Worm (Caenorhabditis elegans): ENCODE results near the gene Y105C5A.1272.
"Not testable (repeated sequence)": the region's sequence is repeated elsewhere in the genome, so short reads cannot be mapped to it uniquely, and the experiment has no call there.

Y105C5A.1272 gene

ce11 chrIV:15646418-15647220 is at the start of gene Y105C5A.1272, which contains the start of gene Y105C5A.1268:
Y105C5A.1272 (plus strand) TSS chrIV:15646992.
Y105C5A.1268 (minus strand) TSS chrIV:15646468.
- peak; percentile 64 for TF ChIP-seq cog-1 (tag; optimal IDR thresholded peaks at IDR 0.05)
- peak; percentile 61; the same call in 1 of the 2 replicates for TF ChIP-seq flt-1 (GFP tag; IDR thresholded peaks at IDR 0.05)
- peak; percentile 41; the same call in 1 of the 2 replicates for TF ChIP-seq ztf-23 (GFP tag; IDR thresholded peaks at IDR 0.05)

- no peak for TF ChIP-seq cog-1 (tag; optimal IDR thresholded peaks at IDR 0.05)
- TF ChIP-seq ref-1 (GFP tag; conservative IDR thresholded peaks at IDR 0.05) = no peak
- no peak for TF ChIP-seq ztf-29 (GFP tag; IDR thresholded peaks at IDR 0.05)
- no peak for TF ChIP-seq tab-1 (GFP tag; IDR thresholded peaks at IDR 0.05)
- TF ChIP-seq klf-2 (GFP tag; conservative IDR thresholded peaks at IDR 0.05) = no peak
- no peak for TF ChIP-seq flt-1 (GFP tag; IDR thresholded peaks at IDR 0.05)
- TF ChIP-seq T22C8.4 (GFP tag; IDR thresholded peaks at IDR 0.05) = no peak
- no peak for TF ChIP-seq med-1 (GFP tag; optimal IDR thresholded peaks at IDR 0.05; ENCODE audit: insufficient read depth)
- no peak for TF ChIP-seq ztf-23 (GFP tag; IDR thresholded peaks at IDR 0.05)
Measured at ce11 chrIV:15604194-15604593, 42.6 kb upstream of the Y105C5A.1272 start.

DNA sequence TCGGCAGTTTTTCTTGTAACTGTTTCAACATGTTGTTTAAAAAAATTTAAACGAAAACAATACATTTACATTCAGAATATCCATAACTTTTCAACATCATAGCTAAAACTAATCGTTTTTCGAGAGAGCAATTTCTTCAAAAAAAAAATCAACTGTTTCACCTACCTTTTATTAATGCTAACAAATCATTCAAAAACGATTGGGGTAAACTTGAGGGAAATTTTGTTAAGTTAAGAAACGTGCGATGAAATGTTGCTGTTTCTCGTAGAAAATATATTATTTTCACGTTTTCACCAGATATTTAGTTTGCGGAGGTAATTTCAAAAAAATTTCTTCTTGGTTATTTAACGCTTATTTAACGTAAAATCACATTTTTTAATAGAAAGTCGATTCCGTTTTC is 40.4 kb upstream of the Y105C5A.1272 start:
- TF ChIP-seq T22C8.4 (GFP tag; IDR thresholded peaks at IDR 0.05) (no peak), flt-1 (GFP tag; IDR thresholded peaks at IDR 0.05) (no peak), tab-1 (GFP tag; IDR thresholded peaks at IDR 0.05) (no peak), ztf-29 (GFP tag; IDR thresholded peaks at IDR 0.05) (no peak), med-1 (GFP tag; optimal IDR thresholded peaks at IDR 0.05; ENCODE audit: insufficient read depth) (no peak)

DNA sequence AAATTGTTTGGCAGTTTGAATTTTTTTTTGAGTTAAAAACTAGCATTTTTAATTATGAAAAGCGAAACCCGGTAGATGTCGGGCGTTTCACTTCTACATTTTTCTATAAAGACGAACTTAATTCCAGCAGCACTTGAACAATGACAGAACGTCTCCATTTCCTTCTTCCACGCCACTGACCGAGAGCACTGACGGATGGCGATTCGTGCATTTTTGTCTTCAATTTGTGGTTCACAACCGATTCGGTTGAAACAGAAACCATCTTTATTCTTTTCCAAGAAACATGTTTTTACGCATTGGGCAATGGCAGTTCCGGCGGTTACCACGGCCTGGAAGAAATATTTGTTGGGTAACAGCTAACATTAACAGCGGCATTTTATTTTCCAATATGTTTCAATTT is 33.7 kb upstream of the Y105C5A.1272 start:
- TF ChIP-seq T22C8.4 (GFP tag; IDR thresholded peaks at IDR 0.05) = no peak
- no peak for TF ChIP-seq klf-2 (GFP tag; conservative IDR thresholded peaks at IDR 0.05)

DNA sequence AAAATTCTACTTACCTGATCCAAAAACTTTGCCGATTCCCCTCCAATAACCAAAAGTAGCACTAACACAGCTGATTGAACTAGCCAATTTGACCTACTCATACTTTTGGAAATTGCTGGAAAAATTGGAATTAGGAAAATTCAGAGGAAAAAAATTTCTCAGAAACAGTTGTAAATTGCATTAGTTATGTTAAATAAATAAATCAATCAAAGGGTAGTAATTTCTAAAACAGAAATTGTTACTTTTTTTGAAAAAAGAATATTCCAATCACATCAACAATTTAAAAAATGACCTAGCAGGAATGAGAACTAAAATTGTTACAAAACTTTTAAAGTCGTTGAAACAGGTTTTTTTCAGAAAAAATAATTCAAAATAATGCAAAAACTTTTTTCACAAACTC is 29.8 kb upstream of the Y105C5A.1272 start, which contains the start of gene Y105C5A.8:
Y105C5A.8 (minus strand) TSS at position 101 of the 400 bp plus-strand sequence.
- TF ChIP-seq tab-1 (GFP tag; IDR thresholded peaks at IDR 0.05) (no peak), cog-1 (tag; optimal IDR thresholded peaks at IDR 0.05) (no peak), flt-1 (GFP tag; IDR thresholded peaks at IDR 0.05) (no peak), med-1 (GFP tag; optimal IDR thresholded peaks at IDR 0.05; ENCODE audit: insufficient read depth) (no peak), klf-2 (GFP tag; conservative IDR thresholded peaks at IDR 0.05) (no peak), ztf-23 (GFP tag; IDR thresholded peaks at IDR 0.05) (no peak), T22C8.4 (GFP tag; IDR thresholded peaks at IDR 0.05) (no peak), ref-1 (GFP tag; conservative IDR thresholded peaks at IDR 0.05) (no peak), ztf-29 (GFP tag; IDR thresholded peaks at IDR 0.05) (no peak)

ce11 chrIV:15617667-15618066 is 29.1 kb upstream of the Y105C5A.1272 start:
- TF ChIP-seq flt-1 (GFP tag; IDR thresholded peaks at IDR 0.05) = no peak
- no peak for TF ChIP-seq med-1 (GFP tag; optimal IDR thresholded peaks at IDR 0.05; ENCODE audit: insufficient read depth)
- TF ChIP-seq T22C8.4 (GFP tag; IDR thresholded peaks at IDR 0.05) = no peak
- TF ChIP-seq ztf-29 (GFP tag; IDR thresholded peaks at IDR 0.05) = no peak
- TF ChIP-seq cog-1 (tag; optimal IDR thresholded peaks at IDR 0.05) = no peak
- no peak for TF ChIP-seq tab-1 (GFP tag; IDR thresholded peaks at IDR 0.05)
- TF ChIP-seq klf-2 (GFP tag; conservative IDR thresholded peaks at IDR 0.05) = no peak
- TF ChIP-seq ztf-23 (GFP tag; IDR thresholded peaks at IDR 0.05) = no peak
- no peak for TF ChIP-seq ref-1 (GFP tag; conservative IDR thresholded peaks at IDR 0.05)

- no peak for TF ChIP-seq ref-1 (GFP tag; conservative IDR thresholded peaks at IDR 0.05)
- no peak for TF ChIP-seq cog-1 (tag; optimal IDR thresholded peaks at IDR 0.05)
- TF ChIP-seq tab-1 (GFP tag; IDR thresholded peaks at IDR 0.05) = no peak
- TF ChIP-seq T22C8.4 (GFP tag; IDR thresholded peaks at IDR 0.05) = no peak
- TF ChIP-seq klf-2 (GFP tag; conservative IDR thresholded peaks at IDR 0.05) = no peak
- TF ChIP-seq med-1 (GFP tag; optimal IDR thresholded peaks at IDR 0.05; ENCODE audit: insufficient read depth) = no peak
- TF ChIP-seq ztf-23 (GFP tag; IDR thresholded peaks at IDR 0.05) = no peak
- no peak for TF ChIP-seq flt-1 (GFP tag; IDR thresholded peaks at IDR 0.05)
- TF ChIP-seq ztf-29 (GFP tag; IDR thresholded peaks at IDR 0.05) = no peak
Measured at ce11 chrIV:15631217-15631616, 15.6 kb upstream of the Y105C5A.1272 start, which contains the start of gene Y105C5A.9. Y105C5A.9 (plus strand) TSS chrIV:15631517.

DNA sequence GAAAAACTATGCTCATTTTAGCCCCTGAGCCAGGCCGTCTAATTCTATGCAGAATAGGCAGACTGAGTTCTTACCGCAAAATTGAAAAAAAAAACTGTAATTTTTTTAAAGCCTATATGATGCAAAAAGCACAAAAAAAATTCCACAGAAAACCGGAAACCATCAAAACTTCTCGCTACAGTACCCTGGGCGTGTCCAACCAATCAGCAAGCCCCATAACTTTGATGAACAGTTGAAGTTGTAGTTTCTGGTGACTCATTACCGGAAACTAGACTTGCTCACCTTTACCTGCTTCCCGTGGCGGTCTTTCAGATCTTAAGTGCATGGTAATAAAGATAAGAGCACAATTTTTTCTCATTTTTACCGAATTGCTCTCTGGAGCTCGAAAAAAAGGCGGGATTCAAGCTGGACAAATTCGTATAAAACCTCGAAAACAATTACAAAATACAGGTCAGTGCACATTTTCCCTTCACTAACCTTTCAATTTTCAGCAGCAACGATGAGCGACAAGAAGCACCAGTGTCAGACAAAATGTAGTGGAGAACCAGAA is 12.5 kb upstream of the Y105C5A.1272 start, which contains the start of gene Y105C5A.1274:
Y105C5A.1274 (plus strand) TSS at position 500 of the 550 bp plus-strand sequence.
- TF ChIP-seq med-1 (GFP tag; optimal IDR thresholded peaks at IDR 0.05; ENCODE audit: insufficient read depth); klf-2 (GFP tag; conservative IDR thresholded peaks at IDR 0.05); cog-1 (tag; optimal IDR thresholded peaks at IDR 0.05): not testable (repeated sequence)

- not testable (repeated sequence) for TF ChIP-seq ref-1 (GFP tag; conservative IDR thresholded peaks at IDR 0.05); tab-1 (GFP tag; IDR thresholded peaks at IDR 0.05); flt-1 (GFP tag; IDR thresholded peaks at IDR 0.05)
Measured at ce11 chrIV:15635462-15635861, 11.3 kb upstream of the Y105C5A.1272 start, which contains the start of gene Y105C5A.10. Y105C5A.10 (plus strand) TSS chrIV:15635762.

DNA sequence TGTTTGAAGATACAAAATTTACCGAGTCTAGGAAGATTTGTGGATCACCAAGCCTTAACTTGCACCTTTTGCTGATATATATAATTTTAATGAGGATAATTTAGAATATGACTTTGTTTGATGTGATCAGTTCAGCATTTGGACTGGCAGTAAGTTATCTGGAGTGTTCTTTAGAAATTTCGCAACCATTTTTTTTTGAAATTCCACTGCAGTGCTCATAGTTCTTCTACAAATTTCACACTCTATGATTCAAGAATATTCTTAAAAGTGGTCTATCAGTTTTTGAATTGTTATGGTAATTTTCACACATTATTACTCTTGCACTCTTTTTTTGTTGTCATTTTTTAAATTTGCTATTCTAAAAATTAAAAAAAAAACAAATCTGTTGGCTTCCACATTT is 7.6 kb upstream of the Y105C5A.1272 start:
- no peak for TF ChIP-seq klf-2 (GFP tag; conservative IDR thresholded peaks at IDR 0.05)
- TF ChIP-seq tab-1 (GFP tag; IDR thresholded peaks at IDR 0.05) = no peak
- no peak for TF ChIP-seq med-1 (GFP tag; optimal IDR thresholded peaks at IDR 0.05; ENCODE audit: insufficient read depth)
- no peak for TF ChIP-seq ztf-23 (GFP tag; IDR thresholded peaks at IDR 0.05)
- no peak for TF ChIP-seq ztf-29 (GFP tag; IDR thresholded peaks at IDR 0.05)
- TF ChIP-seq cog-1 (tag; optimal IDR thresholded peaks at IDR 0.05) = no peak
- no peak for TF ChIP-seq flt-1 (GFP tag; IDR thresholded peaks at IDR 0.05)
